Worm (Caenorhabditis elegans) whole organism, young adult: ENCODE data around the gene ZC178.2.
A peak's percentile ranks its signal among the peaks of the same experiment; 100 is the strongest.

Experiments
- B0019.2 ChIP-seq: fragments of 200-800 bp; sonication (Bioruptor generic); conservative IDR thresholded peaks from 2 replicates; pipeline ENCODE4 v1.3.6; 2022; ENCODE audit warnings: missing genetic modification reagents, missing genetic modification characterization, missing compliant biosample characterization
- B0261.1 ChIP-seq: sonication (generic microtip); optimal IDR thresholded peaks from 2 replicates; lab custom pipeline; 2016; ENCODE audit warnings: mild to moderate bottlenecking, missing genetic modification characterization, moderate library complexity, missing compliant biosample characterization
- F10E7.11 ChIP-seq: sonication (generic microtip); optimal IDR thresholded peaks from 2 replicates; lab custom pipeline; 2017; ENCODE audit warnings: mild to moderate bottlenecking, missing genetic modification characterization, moderate library complexity, missing compliant biosample characterization
- F37B4.10 ChIP-seq: fragments of 200-800 bp; sonication (Bioruptor generic); IDR thresholded peaks from 2 replicates; pipeline ENCODE4 v1.3.6; 2022; ENCODE audit warnings: missing genetic modification characterization, missing compliant biosample characterization
- F49E8.2 ChIP-seq: sonication (generic microtip); optimal IDR thresholded peaks from 3 replicates; lab custom pipeline; 2017; ENCODE audit warnings: missing genetic modification characterization, mild to moderate bottlenecking, missing compliant biosample characterization, antibody characterized with exemption, moderate library complexity; ENCODE audit not compliant: insufficient read depth
- F55B11.4 ChIP-seq: sonication (generic microtip); optimal IDR thresholded peaks from 2 replicates; lab custom pipeline; 2016; ENCODE audit warnings: missing compliant biosample characterization, missing genetic modification characterization, borderline replicate concordance; ENCODE audit not compliant: insufficient read depth
- F57C9.4 ChIP-seq: sonication (generic microtip); optimal IDR thresholded peaks from 2 replicates; lab custom pipeline; 2017; ENCODE audit warnings: mild to moderate bottlenecking, missing genetic modification characterization, missing compliant biosample characterization
- Y53G8AR.9 ChIP-seq: fragments of 200-800 bp; sonication (Bioruptor generic); conservative IDR thresholded peaks from 2 replicates; pipeline ENCODE4 v1.3.6; 2022; ENCODE audit warnings: missing genetic modification reagents, missing genetic modification characterization, missing compliant biosample characterization
- bed-2 ChIP-seq: fragments of 200-800 bp; sonication (Bioruptor generic); IDR thresholded peaks from 2 replicates; pipeline ENCODE4 v1.3.6; 2022; ENCODE audit warnings: missing genetic modification reagents, missing genetic modification characterization, missing compliant biosample characterization
- cebp-1 ChIP-seq, 2 experiments: fragments of 200-800 bp in 1 of 2; sonication (Bioruptor generic) in 1 of 2; sonication (generic microtip) in 1 of 2; IDR thresholded peaks in 1 of 2; optimal IDR thresholded peaks in 1 of 2; 2 replicates each; pipeline versions ENCODE4 v1.3.6 to Lab custom; 2017 to 2022; ENCODE audit warnings: missing compliant biosample characterization in 2 of 2, missing genetic modification characterization in 2 of 2, mild to moderate bottlenecking in 1 of 2, missing genetic modification reagents in 1 of 2, moderate library complexity in 1 of 2
- egl-44 ChIP-seq: fragments of 200-800 bp; sonication (Bioruptor generic); IDR thresholded peaks from 2 replicates; pipeline ENCODE4 v1.3.6; 2022; ENCODE audit warnings: missing genetic modification reagents, missing genetic modification characterization, missing compliant biosample characterization
- ets-4 ChIP-seq: fragments of 200-800 bp; sonication (Bioruptor generic); optimal IDR thresholded peaks from 2 replicates; lab custom pipeline; 2018; ENCODE audit warnings: mild to moderate bottlenecking, missing genetic modification characterization, missing compliant biosample characterization
- him-1 ChIP-seq: sonication (generic microtip); optimal IDR thresholded peaks from 2 replicates; lab custom pipeline; 2016; ENCODE audit warnings: missing genotype, missing genetic modification reagents, missing genetic modification characterization, missing compliant biosample characterization
- hlh-12 ChIP-seq: sonication (generic microtip); optimal IDR thresholded peaks from 2 replicates; lab custom pipeline; 2016; ENCODE audit warnings: missing genetic modification characterization, missing compliant biosample characterization
- lin-54 ChIP-seq: fragments of 200-800 bp; sonication (Bioruptor generic); optimal IDR thresholded peaks from 2 replicates; lab custom pipeline; 2018; ENCODE audit warnings: mild to moderate bottlenecking, missing genetic modification characterization, missing compliant biosample characterization
- lsl-1 ChIP-seq: fragments of 200-800 bp; sonication (Bioruptor generic); optimal IDR thresholded peaks from 2 replicates; lab custom pipeline; 2018; ENCODE audit warnings: mild to moderate bottlenecking, missing genetic modification characterization, moderate library complexity, missing compliant biosample characterization
- madf-6 ChIP-seq: fragments of 200-800 bp; sonication (Bioruptor generic); IDR thresholded peaks from 2 replicates; pipeline ENCODE4 v1.3.6; 2022; ENCODE audit warnings: missing genetic modification reagents, missing genetic modification characterization, missing compliant biosample characterization
- mel-28 ChIP-seq: sonication (generic microtip); optimal IDR thresholded peaks from 2 replicates; lab custom pipeline; 2016; ENCODE audit warnings: borderline replicate concordance, mild to moderate bottlenecking, missing genetic modification characterization, missing compliant biosample characterization
- mxl-1 ChIP-seq: sonication (generic microtip); optimal IDR thresholded peaks from 2 replicates; lab custom pipeline; 2016; ENCODE audit warnings: missing genetic modification characterization, missing compliant biosample characterization
- nfya-1 ChIP-seq: sonication (generic microtip); optimal IDR thresholded peaks from 2 replicates; lab custom pipeline; 2017; ENCODE audit warnings: antibody characterized with exemption, missing compliant biosample characterization, missing genetic modification characterization, borderline replicate concordance; ENCODE audit not compliant: insufficient read depth
- nhr-120 ChIP-seq: fragments of 200-800 bp; sonication (Bioruptor generic); IDR thresholded peaks from 2 replicates; pipeline ENCODE4 v1.3.6; 2022; ENCODE audit warnings: missing genetic modification characterization, missing compliant biosample characterization
- nhr-80 ChIP-seq: sonication (generic microtip); optimal IDR thresholded peaks from 2 replicates; lab custom pipeline; 2016; ENCODE audit warnings: missing genetic modification characterization, missing compliant biosample characterization
- nhr-90 ChIP-seq: sonication (generic microtip); optimal IDR thresholded peaks from 2 replicates; lab custom pipeline; 2016; ENCODE audit warnings: missing genotype, mild to moderate bottlenecking, missing genetic modification characterization, missing compliant biosample characterization
- rpc-1 ChIP-seq, 2 experiments: fragments of 150-350 bp in 1 of 2; sonication (generic microtip) in 1 of 2; optimal IDR thresholded peaks; 2 replicates each; lab custom pipeline; 2014 to 2018; ENCODE audit warnings: missing biosample characterization in 1 of 2, missing genetic modification characterization in 1 of 2, missing genetic modification reagents in 1 of 2, missing genotype in 1 of 2
- snpc-4 ChIP-seq, 5 experiments: fragments of 150-350 bp in 1 of 5; sonication (generic microtip) in 4 of 5; optimal IDR thresholded peaks; 2 replicates each; lab custom pipeline; 2014 to 2018; ENCODE audit warnings: missing genetic modification characterization in 5 of 5, missing biosample characterization in 3 of 5, antibody characterized with exemption in 2 of 5, mild to moderate bottlenecking in 2 of 5, missing compliant biosample characterization in 2 of 5, missing genotype in 2 of 5, moderate library complexity in 2 of 5, missing genetic modification reagents in 1 of 5
- unc-62 ChIP-seq: fragments of 150-350 bp; optimal IDR thresholded peaks from 2 replicates; lab custom pipeline; 2014; ENCODE audit warnings: missing biosample characterization, missing genetic modification reagents, missing genetic modification characterization
- xnd-1 ChIP-seq: sonication (generic microtip); optimal IDR thresholded peaks from 2 replicates; lab custom pipeline; 2016; ENCODE audit warnings: missing genotype, missing genetic modification reagents, missing genetic modification characterization, missing compliant biosample characterization
- ztf-18 ChIP-seq: sonication (generic microtip); optimal IDR thresholded peaks from 2 replicates; lab custom pipeline; 2016; ENCODE audit warnings: missing genotype, mild to moderate bottlenecking, missing genetic modification characterization, missing compliant biosample characterization
- ztf-22 ChIP-seq: fragments of 200-800 bp; sonication (Bioruptor generic); optimal IDR thresholded peaks from 2 replicates; lab custom pipeline; 2018; ENCODE audit warnings: mild to moderate bottlenecking, missing genetic modification characterization, moderate library complexity, missing compliant biosample characterization
- ztf-25 ChIP-seq: fragments of 200-800 bp; sonication (Bioruptor generic); IDR thresholded peaks from 2 replicates; pipeline ENCODE4 v1.3.6; 2022; ENCODE audit warnings: missing genetic modification reagents, missing genetic modification characterization, missing compliant biosample characterization
- ztf-26 ChIP-seq: sonication (generic microtip); optimal IDR thresholded peaks from 2 replicates; lab custom pipeline; 2017; ENCODE audit warnings: missing genetic modification characterization, missing compliant biosample characterization

The ZC178.2 gene

ce11 chrV:8654460-8655419 is 57.1 kb downstream of the ZC178.2 start:
- TF ChIP-seq nhr-90 (tag; lab: Kevin White, UChicago) (no peak), ztf-22 (GFP tag; lab: Kevin White, UChicago) (no peak), cebp-1 (GFP tag; IDR thresholded peaks at IDR 0.05; lab: Robert Waterston, UW) (no peak), cebp-1 (tag; optimal IDR thresholded peaks at IDR 0.05; lab: Kevin White, UChicago) (peak; percentile 32), F37B4.10 (no peak), nhr-120 (GFP tag; lab: Robert Waterston, UW) (no peak), B0261.1 (no peak), him-1 (tag; lab: Kevin White, UChicago) (no peak), ets-4 (GFP tag; lab: Kevin White, UChicago) (no peak), nhr-80 (tag; lab: Kevin White, UChicago) (peak; percentile 68), F57C9.4 (no peak), nfya-1 (tag; lab: Kevin White, UChicago) (no peak), F55B11.4 (tag; lab: Kevin White, UChicago) (no peak), snpc-4 (GFP tag; optimal IDR thresholded peaks at IDR 0.05; lab: Kevin White, UChicago) (no peak), snpc-4 (tag; optimal IDR thresholded peaks at IDR 0.05; lab: Kevin White, UChicago) (no peak), ztf-18 (no peak), mxl-1 (tag; lab: Kevin White, UChicago) (no peak), egl-44 (no peak), unc-62 (GFP tag; lab: Kevin White, UChicago) (peak; percentile 61)

- TF ChIP-seq nhr-80 (tag; lab: Kevin White, UChicago) (peak; percentile 42), madf-6 (GFP tag; lab: Robert Waterston, UW) (no peak), ztf-26 (tag; lab: Kevin White, UChicago) (peak; percentile 1)
Measured at ce11 chrV:8653080-8653821, 58.6 kb downstream of the ZC178.2 start.

- TF ChIP-seq ztf-25 (GFP tag; lab: Robert Waterston, UW) (no peak), B0019.2 (GFP tag; lab: Robert Waterston, UW) (no peak), rpc-1 (optimal IDR thresholded peaks at IDR 0.05; lab: Kevin White, UChicago) (no peak), rpc-1 (tag; optimal IDR thresholded peaks at IDR 0.05; lab: Kevin White, UChicago) (no peak), ztf-22 (GFP tag; lab: Kevin White, UChicago) (no peak), bed-2 (GFP tag; lab: Robert Waterston, UW) (no peak), xnd-1 (no peak), F57C9.4 (no peak), hlh-12 (no peak), F49E8.2 (tag; lab: Kevin White, UChicago) (no peak), Y53G8AR.9 (GFP tag; lab: Robert Waterston, UW) (no peak), mel-28 (no peak), lin-54 (GFP tag; lab: Kevin White, UChicago) (no peak), lsl-1 (GFP tag; lab: Kevin White, UChicago) (no peak), F10E7.11 (tag; lab: Kevin White, UChicago) (no peak)
Measured at ce11 chrV:8652177-8652576, 59.6 kb downstream of the ZC178.2 start.
